Worm (Caenorhabditis elegans): Measurements from ENCODE around the gene affl-1.

DNA sequence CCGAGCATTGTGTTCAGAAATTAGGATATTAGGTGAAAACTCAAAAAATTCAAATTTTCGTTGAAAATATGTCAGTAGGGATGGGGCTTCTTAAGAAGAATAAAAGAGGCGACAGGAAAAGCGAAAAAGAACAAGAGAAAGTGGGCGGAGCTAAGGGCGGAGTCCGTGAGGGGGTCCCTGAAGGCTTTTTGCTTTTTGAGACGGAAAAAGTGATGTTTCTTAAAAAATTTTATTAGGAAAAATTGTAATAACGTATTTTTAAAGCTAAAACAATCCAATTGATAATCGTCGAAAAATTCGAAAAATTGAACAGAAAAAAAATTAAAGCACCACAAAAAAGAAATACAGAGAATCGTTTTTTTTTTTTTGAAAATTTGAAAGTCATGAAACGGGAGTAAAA is 23.7 kb downstream of the affl-1 start, which contains the start of gene Y55B1BR.6:
- TF ChIP-seq snpc-4 (tag; optimal IDR thresholded peaks at IDR 0.05) (no peak), Y75B8A.6 (GFP tag; IDR thresholded peaks at IDR 0.05) (no peak), nhr-25 (tag; optimal IDR thresholded peaks at IDR 0.05; ENCODE audit: borderline replicate concordance, insufficient read depth) (no peak)

Data from whole organism, L4 larva.